Fruit fly (Drosophila melanogaster) whole organism, embryonic: ENCODE measurements around the gene Irbp18.

ENCODE experiments used
- Asciz ChIP-seq: fragments of 200-800 bp; sonication (Bioruptor generic); optimal IDR thresholded peaks from 2 replicates; lab custom pipeline; 2017; ENCODE audit warnings: missing biosample characterization, mild to moderate bottlenecking, missing genetic modification characterization, missing genetic modification reagents
- Bteb2 ChIP-seq: fragments of 200-800 bp; sonication (Bioruptor generic); optimal IDR thresholded peaks from 2 replicates; lab custom pipeline; 2016; ENCODE audit warnings: missing biosample characterization, missing genetic modification characterization
- CG10147 ChIP-seq: fragments of 200-800 bp; sonication (Bioruptor generic); optimal IDR thresholded peaks from 2 replicates; lab custom pipeline; 2019; ENCODE audit warnings: missing biosample characterization, mild to moderate bottlenecking, missing genetic modification characterization, moderate library complexity
- CG10979 ChIP-seq: fragments of 200-800 bp; sonication (Bioruptor generic); optimal IDR thresholded peaks from 2 replicates; lab custom pipeline; 2018; ENCODE audit warnings: missing biosample characterization, mild to moderate bottlenecking, missing genetic modification characterization, moderate library complexity
- CG11456 ChIP-seq: fragments of 200-800 bp; sonication (Bioruptor generic); IDR thresholded peaks from 3 replicates; pipeline ENCODE4 v1.3.6; 2022; ENCODE audit warnings: missing biosample characterization, missing genetic modification characterization
- CG11560 ChIP-seq: fragments of 200-800 bp; sonication (Bioruptor generic); IDR thresholded peaks from 3 replicates; pipeline ENCODE4 v1.3.6; 2022; ENCODE audit warnings: missing biosample characterization, missing genetic modification characterization
- CG1233 ChIP-seq: fragments of 200-800 bp; sonication (Bioruptor generic); optimal IDR thresholded peaks from 4 replicates; lab custom pipeline; 2018; ENCODE audit warnings: missing biosample characterization, mild to moderate bottlenecking, missing genetic modification characterization
- CG15011 ChIP-seq: fragments of 200-800 bp; sonication (Bioruptor generic); optimal IDR thresholded peaks from 3 replicates; lab custom pipeline; 2018; ENCODE audit warnings: missing biosample characterization, mild to moderate bottlenecking, missing genetic modification characterization
- CG1529 ChIP-seq: fragments of 200-800 bp; sonication (Bioruptor generic); optimal IDR thresholded peaks from 3 replicates; lab custom pipeline; 2018; ENCODE audit warnings: missing biosample characterization, missing genetic modification characterization
- CG15514 ChIP-seq: fragments of 200-800 bp; sonication (Bioruptor generic); optimal IDR thresholded peaks from 3 replicates; lab custom pipeline; 2017; ENCODE audit warnings: missing biosample characterization, missing genetic modification characterization, mild to moderate bottlenecking, moderate library complexity, missing genetic modification reagents
- CG1602 ChIP-seq: fragments of 200-800 bp; sonication (Bioruptor generic); optimal IDR thresholded peaks from 3 replicates; lab custom pipeline; 2016; ENCODE audit warnings: missing biosample characterization, missing genetic modification characterization
- CG3163 ChIP-seq: fragments of 200-800 bp; sonication (Bioruptor generic); optimal IDR thresholded peaks from 3 replicates; lab custom pipeline; 2016; ENCODE audit warnings: missing biosample characterization, missing genetic modification characterization
- CG34376 ChIP-seq: fragments of 200-800 bp; sonication (Bioruptor generic); optimal IDR thresholded peaks from 2 replicates; lab custom pipeline; 2018; ENCODE audit warnings: missing biosample characterization, mild to moderate bottlenecking, missing genetic modification characterization
- CG4360 ChIP-seq: fragments of 200-800 bp; sonication (Bioruptor generic); IDR thresholded peaks from 2 replicates; pipeline ENCODE4 v1.3.6; 2022; ENCODE audit warnings: missing biosample characterization, missing genetic modification characterization
- CG7745 ChIP-seq: fragments of 200-800 bp; sonication (Bioruptor generic); optimal IDR thresholded peaks from 2 replicates; lab custom pipeline; 2018; ENCODE audit warnings: missing biosample characterization, mild to moderate bottlenecking, missing genetic modification characterization, moderate library complexity
- CG8765 ChIP-seq: fragments of 200-800 bp; sonication (Bioruptor generic); IDR thresholded peaks from 2 replicates; pipeline ENCODE4 v1.3.6; 2022; ENCODE audit warnings: missing biosample characterization, missing genetic modification characterization
- CoRest ChIP-seq: fragments of 200-800 bp; sonication (Bioruptor generic); optimal IDR thresholded peaks from 3 replicates; lab custom pipeline; 2018; ENCODE audit warnings: missing biosample characterization, mild to moderate bottlenecking, missing genetic modification characterization, moderate library complexity
- Dfd ChIP-seq, 2 experiments: fragments of >200 bp; optimal IDR thresholded peaks; 2 replicates each; lab custom pipeline; 2017; ENCODE audit warnings: missing biosample characterization in 2 of 2, missing genetic modification characterization in 2 of 2
- Dll ChIP-seq: fragments of 200-800 bp; sonication (Bioruptor generic); IDR thresholded peaks from 4 replicates; pipeline ENCODE4 v1.3.6; 2022; ENCODE audit warnings: missing biosample characterization, missing genetic modification characterization; ENCODE audit not compliant: partially characterized antibody
- ERR ChIP-seq: fragments of 200-800 bp; sonication (Bioruptor generic); optimal IDR thresholded peaks from 2 replicates; lab custom pipeline; 2016; ENCODE audit warnings: missing biosample characterization, missing genetic modification characterization
- Eip74EF ChIP-seq, 2 experiments: fragments of 200-800 bp in 1 of 2; fragments of >200 bp in 1 of 2; sonication (Bioruptor generic) in 1 of 2; optimal IDR thresholded peaks; 2 replicates each; lab custom pipeline; 2017 to 2019; ENCODE audit warnings: missing biosample characterization in 2 of 2, missing genetic modification characterization in 2 of 2, mild to moderate bottlenecking in 1 of 2, moderate library complexity in 1 of 2
- Elba2 ChIP-seq: fragments of 200-800 bp; sonication (Bioruptor generic); optimal IDR thresholded peaks from 3 replicates; lab custom pipeline; 2016; ENCODE audit warnings: missing biosample characterization, missing genetic modification characterization
- GATAe ChIP-seq: fragments of 200-800 bp; sonication (Bioruptor generic); conservative IDR thresholded peaks from 2 replicates; pipeline ENCODE4 v1.3.6; 2022; ENCODE audit warnings: missing biosample characterization, missing genetic modification characterization
- H15 ChIP-seq: fragments of 200-800 bp; sonication (Bioruptor generic); IDR thresholded peaks from 3 replicates; pipeline ENCODE4 v1.3.6; 2022; ENCODE audit warnings: missing biosample characterization, missing genetic modification characterization
- H2.0 ChIP-seq: fragments of 200-800 bp; sonication (Bioruptor generic); IDR thresholded peaks from 2 replicates; pipeline ENCODE4 v1.3.6; 2022; ENCODE audit warnings: missing biosample characterization, missing genetic modification characterization
- HLH3B ChIP-seq: fragments of 200-800 bp; sonication (Bioruptor generic); IDR thresholded peaks from 2 replicates; pipeline ENCODE4 v1.3.6; 2022; ENCODE audit warnings: missing biosample characterization, missing genetic modification characterization
- Hey ChIP-seq: fragments of 200-800 bp; sonication (Bioruptor generic); optimal IDR thresholded peaks from 3 replicates; lab custom pipeline; 2018; ENCODE audit warnings: missing biosample characterization, mild to moderate bottlenecking, missing genetic modification characterization
- Hr3 ChIP-seq: fragments of 200-800 bp; sonication (Bioruptor generic); optimal IDR thresholded peaks from 3 replicates; lab custom pipeline; 2016; ENCODE audit warnings: missing biosample characterization, missing genetic modification characterization
- Myb ChIP-seq: fragments of 200-800 bp; sonication (Bioruptor generic); optimal IDR thresholded peaks from 2 replicates; lab custom pipeline; 2016; ENCODE audit warnings: missing biosample characterization, missing genetic modification characterization
- NC2β ChIP-seq: fragments of 200-800 bp; sonication (Bioruptor generic); optimal IDR thresholded peaks from 2 replicates; lab custom pipeline; 2016; ENCODE audit warnings: missing biosample characterization, missing genetic modification characterization
- Ravus ChIP-seq: fragments of 200-800 bp; sonication (Bioruptor generic); IDR thresholded peaks from 2 replicates; pipeline ENCODE4 v1.3.6; 2022; ENCODE audit warnings: missing biosample characterization, missing genetic modification characterization
- Sin3A ChIP-seq: fragments of >200 bp; optimal IDR thresholded peaks from 2 replicates; lab custom pipeline; 2018
- Taf1 ChIP-seq: fragments of 200-800 bp; sonication (Bioruptor generic); IDR thresholded peaks from 2 replicates; pipeline ENCODE4 v1.3.6; 2022; ENCODE audit warnings: missing biosample characterization, missing genetic modification characterization
- al ChIP-seq: fragments of 200-800 bp; sonication (Bioruptor generic); IDR thresholded peaks from 2 replicates; pipeline ENCODE4 v1.3.6; 2022; ENCODE audit warnings: missing biosample characterization, missing genetic modification characterization
- ap ChIP-seq: fragments of 200-800 bp; sonication (Bioruptor generic); IDR thresholded peaks from 2 replicates; pipeline ENCODE4 v1.3.6; 2022; ENCODE audit warnings: missing biosample characterization, missing genetic modification characterization
- ash1 ChIP-seq: fragments of 200-800 bp; sonication (Bioruptor generic); optimal IDR thresholded peaks from 2 replicates; lab custom pipeline; 2018; ENCODE audit warnings: missing biosample characterization, mild to moderate bottlenecking, missing genetic modification characterization
- br ChIP-seq: fragments of >200 bp; optimal IDR thresholded peaks from 2 replicates; lab custom pipeline; 2017
- cas ChIP-seq: fragments of 200-800 bp; sonication (Bioruptor generic); IDR thresholded peaks from 2 replicates; pipeline ENCODE4 v1.3.6; 2022; ENCODE audit warnings: missing biosample characterization, missing genetic modification characterization
- eve ChIP-seq, 2 experiments: fragments of >200 bp; optimal IDR thresholded peaks; 2 replicates each; lab custom pipeline; 2017; ENCODE audit warnings: missing biosample characterization in 2 of 2, missing genetic modification characterization in 2 of 2
- fd64A ChIP-seq: fragments of 200-800 bp; sonication (Bioruptor generic); optimal IDR thresholded peaks from 3 replicates; lab custom pipeline; 2018; ENCODE audit warnings: missing biosample characterization, mild to moderate bottlenecking, missing genetic modification characterization
- gcm2 ChIP-seq: fragments of 200-800 bp; sonication (Bioruptor generic); optimal IDR thresholded peaks from 2 replicates; lab custom pipeline; 2016; ENCODE audit warnings: missing biosample characterization, missing genetic modification characterization
- ham ChIP-seq: fragments of 200-800 bp; sonication (Bioruptor generic); IDR thresholded peaks from 2 replicates; pipeline ENCODE4 v1.3.6; 2022; ENCODE audit warnings: missing biosample characterization, missing genetic modification characterization
- inv ChIP-seq: fragments of 200-800 bp; sonication (Bioruptor generic); IDR thresholded peaks from 2 replicates; pipeline ENCODE4 v1.3.6; 2022; ENCODE audit warnings: missing biosample characterization, missing genetic modification characterization; ENCODE audit not compliant: partially characterized antibody
- jumu ChIP-seq: fragments of 200-800 bp; sonication (Bioruptor generic); optimal IDR thresholded peaks from 3 replicates; lab custom pipeline; 2016; ENCODE audit warnings: missing biosample characterization, missing genetic modification characterization
- ken ChIP-seq: fragments of 200-800 bp; sonication (Bioruptor generic); IDR thresholded peaks from 3 replicates; pipeline ENCODE4 v1.3.6; 2022; ENCODE audit warnings: missing biosample characterization, missing genetic modification characterization
- lilli ChIP-seq: fragments of 200-800 bp; sonication (Bioruptor generic); optimal IDR thresholded peaks from 3 replicates; lab custom pipeline; 2016; ENCODE audit warnings: missing biosample characterization, missing genetic modification characterization
- lov ChIP-seq, 2 experiments: fragments of 200-800 bp in 1 of 2; fragments of >200 bp in 1 of 2; sonication (Bioruptor generic) in 1 of 2; IDR thresholded peaks in 1 of 2; optimal IDR thresholded peaks in 1 of 2; 2 replicates in 1 of 2; 3 replicates in 1 of 2; pipeline versions ENCODE4 v1.3.6 to Lab custom; 2017 to 2022; ENCODE audit warnings: missing biosample characterization in 1 of 2, missing genetic modification characterization in 1 of 2
- mirr ChIP-seq: fragments of 200-800 bp; sonication (Bioruptor generic); optimal IDR thresholded peaks from 3 replicates; lab custom pipeline; 2018; ENCODE audit warnings: missing biosample characterization, mild to moderate bottlenecking, missing genetic modification characterization
- onecut ChIP-seq: fragments of 200-800 bp; sonication (Bioruptor generic); IDR thresholded peaks from 2 replicates; pipeline ENCODE4 v1.3.6; 2022; ENCODE audit warnings: missing biosample characterization, missing genetic modification characterization
- slp2 ChIP-seq: fragments of 200-800 bp; sonication (Bioruptor generic); optimal IDR thresholded peaks from 2 replicates; lab custom pipeline; 2016; ENCODE audit warnings: missing biosample characterization, missing genetic modification characterization
- sob ChIP-seq: fragments of 200-800 bp; sonication (Bioruptor generic); IDR thresholded peaks from 2 replicates; pipeline ENCODE4 v1.3.6; 2022; ENCODE audit warnings: missing biosample characterization, missing genetic modification characterization
- tio ChIP-seq: fragments of 200-800 bp; sonication (Bioruptor generic); optimal IDR thresholded peaks from 2 replicates; lab custom pipeline; 2017; ENCODE audit warnings: missing biosample characterization, missing genetic modification characterization, inconsistent platforms
- wdn ChIP-seq: fragments of 200-800 bp; sonication (Bioruptor generic); IDR thresholded peaks from 2 replicates; pipeline ENCODE4 v1.3.6; 2022; ENCODE audit warnings: missing biosample characterization, missing genetic modification characterization

The Irbp18 gene

DNA sequence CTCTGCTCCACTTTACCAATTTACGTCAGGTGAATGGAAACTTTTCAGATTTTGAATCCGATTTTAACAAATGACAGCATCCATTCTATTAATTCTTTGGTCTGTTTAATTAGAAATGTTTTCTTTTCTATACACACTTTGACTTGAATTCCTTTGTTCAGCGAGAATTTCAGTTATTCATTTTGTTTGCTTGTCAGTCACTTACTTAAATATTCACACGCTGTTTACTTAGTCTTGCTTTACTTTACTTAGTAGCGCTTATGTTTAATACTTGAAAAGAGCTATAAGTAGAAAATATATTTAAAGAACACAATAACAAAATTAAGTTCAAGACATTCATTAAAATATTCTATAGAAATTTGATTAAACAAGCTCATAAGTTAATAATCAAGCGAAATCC is 9.4 kb upstream of the Irbp18 start, which contains the start of gene CG32073 (continued):
- no peak for TF ChIP-seq CG15011 (GFP tag; lab: Kevin White, UChicago)
- TF ChIP-seq CoRest: no peak
- no peak for TF ChIP-seq Dfd (GFP tag; optimal IDR thresholded peaks at IDR 0.05; lab: Kevin White, UChicago)
- no peak for TF ChIP-seq br (lab: Kevin White, UChicago)
- no peak for TF ChIP-seq CG10147 (GFP tag; lab: Kevin White, UChicago)
- TF ChIP-seq tio (GFP tag; lab: Kevin White, UChicago): no peak
- peak; percentile 33 for TF ChIP-seq CG10979
- no peak for TF ChIP-seq CG3163 (GFP tag; lab: Kevin White, UChicago)
- no peak for TF ChIP-seq CG4360
- TF ChIP-seq eve (GFP tag; optimal IDR thresholded peaks at IDR 0.05; lab: Kevin White, UChicago): no peak
- no peak for TF ChIP-seq slp2 (GFP tag; lab: Kevin White, UChicago)
- TF ChIP-seq ham (GFP tag; lab: Robert Waterston, UW): no peak
- no peak for TF ChIP-seq Myb (GFP tag; lab: Kevin White, UChicago)
- no peak for TF ChIP-seq ken
- no peak for TF ChIP-seq Elba2 (GFP tag; lab: Kevin White, UChicago)
- no peak for TF ChIP-seq Hr3 (GFP tag; lab: Kevin White, UChicago)
- no peak for TF ChIP-seq CG1529 (GFP tag; lab: Kevin White, UChicago)
- TF ChIP-seq CG11456 (GFP tag; lab: Robert Waterston, UW): no peak
- no peak for TF ChIP-seq CG11560 (tag; lab: Robert Waterston, UW)
- no peak for TF ChIP-seq jumu (GFP tag; lab: Kevin White, UChicago)
- no peak for TF ChIP-seq Ravus (GFP tag; lab: Robert Waterston, UW)
- no peak for TF ChIP-seq H2.0 (GFP tag; lab: Robert Waterston, UW)
- TF ChIP-seq al (GFP tag; lab: Robert Waterston, UW): no peak
- no peak for TF ChIP-seq Eip74EF (GFP tag; optimal IDR thresholded peaks at IDR 0.05; lab: Kevin White, UChicago)
- TF ChIP-seq Bteb2 (GFP tag; lab: Kevin White, UChicago): no peak
- no peak for TF ChIP-seq fd64A
- no peak for TF ChIP-seq Hey (tag; lab: Kevin White, UChicago)
- TF ChIP-seq CG8765 (GFP tag; lab: Robert Waterston, UW): no peak
- TF ChIP-seq NC2β (GFP tag; lab: Kevin White, UChicago): no peak
- no peak for TF ChIP-seq CG1602 (GFP tag; lab: Kevin White, UChicago)
- TF ChIP-seq Taf1 (GFP tag; lab: Robert Waterston, UW): no peak
- TF ChIP-seq H15 (GFP tag; lab: Robert Waterston, UW): no peak
- no peak for TF ChIP-seq CG7745
- TF ChIP-seq wdn (GFP tag; lab: Robert Waterston, UW): no peak
- TF ChIP-seq Sin3A (lab: Kevin White, UChicago): no peak
- no peak for TF ChIP-seq ERR (GFP tag; lab: Kevin White, UChicago)
- no peak for TF ChIP-seq cas (GFP tag; lab: Robert Waterston, UW)
- TF ChIP-seq Dll: no peak
- TF ChIP-seq HLH3B (GFP tag; lab: Robert Waterston, UW): no peak
- no peak for TF ChIP-seq GATAe (GFP tag; lab: Robert Waterston, UW)
- no peak for TF ChIP-seq ash1 (GFP tag; lab: Kevin White, UChicago)
- TF ChIP-seq lov (optimal IDR thresholded peaks at IDR 0.05; lab: Kevin White, UChicago): no peak
- no peak for TF ChIP-seq lov (GFP tag; IDR thresholded peaks at IDR 0.05; lab: Robert Waterston, UW)
- TF ChIP-seq CG1233 (GFP tag; lab: Kevin White, UChicago): no peak
- TF ChIP-seq onecut (GFP tag; lab: Robert Waterston, UW): no peak
- peak; percentile 40; the same call in 1 of the 2 replicates for TF ChIP-seq sob (GFP tag; lab: Robert Waterston, UW)
- TF ChIP-seq inv (GFP tag; lab: Robert Waterston, UW): no peak
- no peak for TF ChIP-seq mirr (GFP tag; lab: Kevin White, UChicago)
- no peak for TF ChIP-seq CG34376
- no peak for TF ChIP-seq CG15514 (GFP tag; lab: Kevin White, UChicago)
- TF ChIP-seq gcm2: no peak
- no peak for TF ChIP-seq ap (GFP tag; lab: Robert Waterston, UW)
- peak; percentile 23 for TF ChIP-seq Asciz (GFP tag; lab: Kevin White, UChicago)
- no peak for TF ChIP-seq lilli (GFP tag; lab: Kevin White, UChicago)
